Fruit fly (Drosophila melanogaster) whole organism, embryonic: Measurements from ENCODE around the gene TyrRII.

Experiments
- B-H2 ChIP-seq: fragments of 200-800 bp; sonication (Bioruptor generic); optimal IDR thresholded peaks from 2 replicates; lab custom pipeline; 2018; ENCODE audit warnings: missing biosample characterization, mild to moderate bottlenecking, missing genetic modification characterization
- CG11560 ChIP-seq: fragments of 200-800 bp; sonication (Bioruptor generic); IDR thresholded peaks from 3 replicates; pipeline ENCODE4 v1.3.6; 2022; ENCODE audit warnings: missing biosample characterization, missing genetic modification characterization
- CG12071 ChIP-seq: fragments of 200-800 bp; sonication (Bioruptor generic); optimal IDR thresholded peaks from 3 replicates; lab custom pipeline; 2018; ENCODE audit warnings: missing biosample characterization, mild to moderate bottlenecking, missing genetic modification characterization
- CG12104 ChIP-seq: fragments of 200-800 bp; sonication (Bioruptor generic); optimal IDR thresholded peaks from 3 replicates; lab custom pipeline; 2016; ENCODE audit warnings: missing biosample characterization, missing genetic modification characterization
- CG12769 ChIP-seq: fragments of 200-800 bp; sonication (Bioruptor generic); optimal IDR thresholded peaks from 2 replicates; lab custom pipeline; 2019; ENCODE audit warnings: missing biosample characterization, mild to moderate bottlenecking, missing genetic modification characterization, moderate library complexity
- CG13296 ChIP-seq: fragments of 200-800 bp; sonication (Bioruptor generic); optimal IDR thresholded peaks from 3 replicates; lab custom pipeline; 2018; ENCODE audit warnings: missing biosample characterization, mild to moderate bottlenecking, missing genetic modification characterization
- CG14710 ChIP-seq: fragments of 200-800 bp; sonication (Bioruptor generic); optimal IDR thresholded peaks from 3 replicates; lab custom pipeline; 2019; ENCODE audit warnings: missing biosample characterization, mild to moderate bottlenecking, missing genetic modification characterization, moderate library complexity
- CG1529 ChIP-seq: fragments of 200-800 bp; sonication (Bioruptor generic); optimal IDR thresholded peaks from 3 replicates; lab custom pipeline; 2018; ENCODE audit warnings: missing biosample characterization, missing genetic modification characterization
- CG17186 ChIP-seq: fragments of 200-800 bp; sonication (Bioruptor generic); optimal IDR thresholded peaks from 3 replicates; lab custom pipeline; 2017; ENCODE audit warnings: missing biosample characterization, missing genetic modification reagents, missing genetic modification characterization
- CG17612 ChIP-seq: fragments of 200-800 bp; sonication (Bioruptor generic); IDR thresholded peaks from 2 replicates; pipeline ENCODE4 v1.3.6; 2022; ENCODE audit warnings: missing biosample characterization, missing genetic modification characterization
- CG18262 ChIP-seq: fragments of 200-800 bp; optimal IDR thresholded peaks from 3 replicates; lab custom pipeline; 2019; ENCODE audit warnings: missing biosample characterization, mild to moderate bottlenecking, missing genetic modification characterization, moderate library complexity
- CG2678 ChIP-seq: fragments of 200-800 bp; sonication (Bioruptor generic); optimal IDR thresholded peaks from 3 replicates; lab custom pipeline; 2019; ENCODE audit warnings: missing biosample characterization, mild to moderate bottlenecking, missing genetic modification characterization, moderate library complexity
- CG33557 ChIP-seq: fragments of 200-800 bp; sonication (Bioruptor generic); optimal IDR thresholded peaks from 2 replicates; lab custom pipeline; 2019; ENCODE audit warnings: missing biosample characterization, mild to moderate bottlenecking, missing genetic modification characterization, moderate library complexity
- CG3407 ChIP-seq: fragments of 200-800 bp; sonication (Bioruptor generic); optimal IDR thresholded peaks from 2 replicates; lab custom pipeline; 2018; ENCODE audit warnings: missing biosample characterization, mild to moderate bottlenecking, missing genetic modification characterization
- CG4404 ChIP-seq: fragments of 200-800 bp; sonication (Bioruptor generic); IDR thresholded peaks from 2 replicates; pipeline ENCODE4 v1.3.6; 2022; ENCODE audit warnings: missing biosample characterization, missing genetic modification characterization
- CG4854 ChIP-seq: fragments of 200-800 bp; sonication (Bioruptor generic); optimal IDR thresholded peaks from 2 replicates; lab custom pipeline; 2016; ENCODE audit warnings: missing biosample characterization, missing genetic modification characterization, inconsistent platforms
- CG7271 ChIP-seq: fragments of 200-800 bp; sonication (Bioruptor generic); optimal IDR thresholded peaks from 2 replicates; lab custom pipeline; 2018; ENCODE audit warnings: missing biosample characterization, mild to moderate bottlenecking, missing genetic modification characterization, moderate library complexity
- CG7357 ChIP-seq: fragments of 200-800 bp; sonication (Bioruptor generic); IDR thresholded peaks from 3 replicates; pipeline ENCODE4 v1.3.6; 2022; ENCODE audit warnings: missing biosample characterization, missing genetic modification characterization
- CG7372 ChIP-seq: fragments of 200-800 bp; sonication (Bioruptor generic); IDR thresholded peaks from 2 replicates; pipeline ENCODE4 v1.3.6; 2022; ENCODE audit warnings: missing biosample characterization, missing genetic modification characterization
- CG7987 ChIP-seq: fragments of 200-800 bp; sonication (Bioruptor generic); optimal IDR thresholded peaks from 2 replicates; lab custom pipeline; 2018; ENCODE audit warnings: missing biosample characterization, mild to moderate bottlenecking, missing genetic modification characterization, moderate library complexity
- CHES-1-like ChIP-seq: fragments of 200-800 bp; sonication (Bioruptor generic); optimal IDR thresholded peaks from 2 replicates; lab custom pipeline; 2016; ENCODE audit warnings: missing biosample characterization, missing genetic modification characterization
- Drgx ChIP-seq: fragments of 200-800 bp; sonication (Bioruptor generic); IDR thresholded peaks from 2 replicates; pipeline ENCODE4 v1.3.6; 2022; ENCODE audit warnings: missing biosample characterization, missing genetic modification characterization
- ERR ChIP-seq: fragments of 200-800 bp; sonication (Bioruptor generic); optimal IDR thresholded peaks from 2 replicates; lab custom pipeline; 2016; ENCODE audit warnings: missing biosample characterization, missing genetic modification characterization
- HmgZ ChIP-seq: fragments of 200-800 bp; sonication (Bioruptor generic); optimal IDR thresholded peaks from 2 replicates; lab custom pipeline; 2018; ENCODE audit warnings: missing biosample characterization, mild to moderate bottlenecking, missing genetic modification characterization
- Hr3 ChIP-seq: fragments of 200-800 bp; sonication (Bioruptor generic); optimal IDR thresholded peaks from 3 replicates; lab custom pipeline; 2016; ENCODE audit warnings: missing biosample characterization, missing genetic modification characterization
- Lhr ChIP-seq: fragments of 200-800 bp; sonication (Bioruptor generic); optimal IDR thresholded peaks from 3 replicates; lab custom pipeline; 2017; ENCODE audit warnings: mild to moderate bottlenecking, missing biosample characterization, missing genetic modification reagents, missing genetic modification characterization
- MTF-1 ChIP-seq: fragments of 200-800 bp; sonication (Bioruptor generic); optimal IDR thresholded peaks from 2 replicates; lab custom pipeline; 2018; ENCODE audit warnings: missing biosample characterization, mild to moderate bottlenecking, missing genetic modification characterization, borderline replicate concordance
- NC2α ChIP-seq: fragments of 200-800 bp; sonication (Bioruptor generic); optimal IDR thresholded peaks from 2 replicates; lab custom pipeline; 2016; ENCODE audit warnings: missing biosample characterization, missing genetic modification characterization
- Usf ChIP-seq: fragments of 200-800 bp; sonication (Bioruptor generic); optimal IDR thresholded peaks from 2 replicates; lab custom pipeline; 2017; ENCODE audit warnings: missing genotype, missing biosample characterization, missing genetic modification characterization
- Xrp1 ChIP-seq: fragments of 200-800 bp; sonication (Bioruptor generic); IDR thresholded peaks from 2 replicates; pipeline ENCODE4 v1.3.6; 2022; ENCODE audit warnings: missing biosample characterization, missing genetic modification characterization
- caup ChIP-seq: fragments of 200-800 bp; sonication (Bioruptor generic); optimal IDR thresholded peaks from 3 replicates; lab custom pipeline; 2017; ENCODE audit warnings: missing biosample characterization, mild to moderate bottlenecking, missing genetic modification characterization, moderate library complexity; ENCODE audit not compliant: severe bottlenecking
- chn ChIP-seq: fragments of 200-800 bp; sonication (Bioruptor generic); optimal IDR thresholded peaks from 2 replicates; lab custom pipeline; 2016; ENCODE audit warnings: missing biosample characterization, missing genetic modification characterization
- corto ChIP-seq: fragments of 200-800 bp; sonication (Bioruptor generic); optimal IDR thresholded peaks from 2 replicates; lab custom pipeline; 2016; ENCODE audit warnings: missing biosample characterization, mild to moderate bottlenecking, missing genetic modification characterization, moderate library complexity
- da ChIP-seq: fragments of 200-800 bp; sonication (Bioruptor generic); optimal IDR thresholded peaks from 2 replicates; lab custom pipeline; 2016; ENCODE audit warnings: missing biosample characterization, missing genetic modification characterization
- ems ChIP-seq: fragments of 200-800 bp; sonication (Bioruptor generic); optimal IDR thresholded peaks from 3 replicates; lab custom pipeline; 2016; ENCODE audit warnings: missing biosample characterization, missing genetic modification characterization
- esg ChIP-seq: fragments of 200-800 bp; sonication (Bioruptor generic); conservative IDR thresholded peaks from 2 replicates; pipeline ENCODE4 v1.3.6; 2022; ENCODE audit warnings: missing biosample characterization, missing genetic modification characterization
- exex ChIP-seq: fragments of 200-800 bp; sonication (Bioruptor generic); optimal IDR thresholded peaks from 4 replicates; lab custom pipeline; 2018; ENCODE audit warnings: missing biosample characterization, mild to moderate bottlenecking, missing genetic modification characterization, moderate library complexity
- fd64A ChIP-seq: fragments of 200-800 bp; sonication (Bioruptor generic); optimal IDR thresholded peaks from 3 replicates; lab custom pipeline; 2018; ENCODE audit warnings: missing biosample characterization, mild to moderate bottlenecking, missing genetic modification characterization
- gt ChIP-seq: fragments of 200-800 bp; sonication (Bioruptor generic); IDR thresholded peaks from 2 replicates; pipeline ENCODE4 v1.3.6; 2022; ENCODE audit warnings: missing biosample characterization, missing genetic modification characterization
- ind ChIP-seq: fragments of 200-800 bp; sonication (Bioruptor generic); optimal IDR thresholded peaks from 3 replicates; lab custom pipeline; 2016; ENCODE audit warnings: missing biosample characterization, missing genetic modification characterization
- inv ChIP-seq: fragments of 200-800 bp; sonication (Bioruptor generic); IDR thresholded peaks from 2 replicates; pipeline ENCODE4 v1.3.6; 2022; ENCODE audit warnings: missing biosample characterization, missing genetic modification characterization; ENCODE audit not compliant: partially characterized antibody
- jumu ChIP-seq: fragments of 200-800 bp; sonication (Bioruptor generic); optimal IDR thresholded peaks from 3 replicates; lab custom pipeline; 2016; ENCODE audit warnings: missing biosample characterization, missing genetic modification characterization
- lbe ChIP-seq: fragments of 200-800 bp; sonication (Bioruptor generic); optimal IDR thresholded peaks from 2 replicates; lab custom pipeline; 2016; ENCODE audit warnings: missing biosample characterization, mild to moderate bottlenecking, missing genetic modification characterization
- mirr ChIP-seq: fragments of 200-800 bp; sonication (Bioruptor generic); optimal IDR thresholded peaks from 3 replicates; lab custom pipeline; 2018; ENCODE audit warnings: missing biosample characterization, mild to moderate bottlenecking, missing genetic modification characterization
- oc ChIP-seq: fragments of 200-800 bp; sonication (Bioruptor generic); optimal IDR thresholded peaks from 2 replicates; lab custom pipeline; 2018; ENCODE audit warnings: missing biosample characterization, mild to moderate bottlenecking, missing genetic modification characterization, moderate library complexity
- odd ChIP-seq: fragments of 200-800 bp; sonication (Bioruptor generic); optimal IDR thresholded peaks from 2 replicates; lab custom pipeline; 2017; ENCODE audit warnings: missing biosample characterization, mild to moderate bottlenecking, missing genetic modification characterization
- p53 ChIP-seq: fragments of 200-800 bp; sonication (Bioruptor generic); optimal IDR thresholded peaks from 2 replicates; lab custom pipeline; 2016; ENCODE audit warnings: missing biosample characterization, missing genetic modification characterization
- seq ChIP-seq: fragments of 200-800 bp; sonication (Bioruptor generic); IDR thresholded peaks from 2 replicates; pipeline ENCODE4 v1.3.6; 2022; ENCODE audit warnings: missing biosample characterization, missing genetic modification characterization
- shn ChIP-seq: fragments of 200-800 bp; sonication (Bioruptor generic); optimal IDR thresholded peaks from 3 replicates; lab custom pipeline; 2016; ENCODE audit warnings: missing biosample characterization, missing genetic modification characterization
- wdn ChIP-seq: fragments of 200-800 bp; sonication (Bioruptor generic); IDR thresholded peaks from 2 replicates; pipeline ENCODE4 v1.3.6; 2022; ENCODE audit warnings: missing biosample characterization, missing genetic modification characterization

Gene TyrRII

dm6 chr3R:17759773-17760476 lies 23.5 kb downstream of the TyrRII start (continued):
- TF ChIP-seq chn (GFP tag; lab: Kevin White, UChicago) (no peak), da (GFP tag; lab: Kevin White, UChicago) (no peak), gt (GFP tag; lab: Robert Waterston, UW) (no peak), NC2α (GFP tag; lab: Kevin White, UChicago) (no peak), CG17186 (GFP tag; lab: Kevin White, UChicago) (no peak), Drgx (GFP tag; lab: Robert Waterston, UW) (no peak), shn (GFP tag; lab: Kevin White, UChicago) (no peak), fd64A (GFP tag; lab: Kevin White, UChicago) (no peak), CG11560 (tag; lab: Robert Waterston, UW) (no peak), oc (tag; lab: Kevin White, UChicago) (no peak), exex (tag; lab: Kevin White, UChicago) (peak; percentile 95), caup (GFP tag; lab: Kevin White, UChicago) (peak; percentile 18), CG18262 (tag; lab: Kevin White, UChicago) (no peak), Xrp1 (GFP tag; lab: Robert Waterston, UW) (no peak), esg (GFP tag; lab: Robert Waterston, UW) (no peak), Hr3 (GFP tag; lab: Kevin White, UChicago) (no peak), CG17612 (GFP tag; lab: Robert Waterston, UW) (no peak), MTF-1 (GFP tag; lab: Kevin White, UChicago) (peak; percentile 18), ERR (GFP tag; lab: Kevin White, UChicago) (no peak), CG12071 (peak; percentile 59), lbe (GFP tag; lab: Kevin White, UChicago) (no peak), CG7987 (peak; percentile 4), HmgZ (peak; percentile 2), mirr (GFP tag; lab: Kevin White, UChicago) (peak; percentile 32), seq (GFP tag; lab: Robert Waterston, UW) (no peak), Lhr (GFP tag; lab: Kevin White, UChicago) (no peak), CG1529 (GFP tag; lab: Kevin White, UChicago) (no peak), CG7271 (tag; lab: Kevin White, UChicago) (no peak), Usf (no peak), CHES-1-like (GFP tag; lab: Kevin White, UChicago) (no peak), CG4854 (GFP tag; lab: Kevin White, UChicago) (no peak), CG3407 (no peak), inv (GFP tag; lab: Robert Waterston, UW) (no peak), corto (no peak), CG4404 (no peak), CG7357 (GFP tag; lab: Robert Waterston, UW) (no peak), ems (no peak), CG14710 (tag; lab: Kevin White, UChicago) (no peak), CG13296 (GFP tag; lab: Kevin White, UChicago) (peak; percentile 14), wdn (GFP tag; lab: Robert Waterston, UW) (no peak), CG12769 (tag; lab: Kevin White, UChicago) (peak; percentile 14), odd (GFP tag; lab: Kevin White, UChicago) (no peak), CG7372 (GFP tag; lab: Robert Waterston, UW) (no peak), CG33557 (GFP tag; lab: Kevin White, UChicago) (no peak), B-H2 (no peak), ind (GFP tag; lab: Kevin White, UChicago) (no peak), p53 (GFP tag; lab: Kevin White, UChicago) (no peak), CG12104 (GFP tag; lab: Kevin White, UChicago) (no peak), CG2678 (tag; lab: Kevin White, UChicago) (peak; percentile 40), jumu (GFP tag; lab: Kevin White, UChicago) (no peak)
